Worm (Caenorhabditis elegans) whole organism, late embryonic: ENCODE results near the gene C33D9.3.

Experiments
- ceh-9 ChIP-seq: sonication (generic microtip); optimal IDR thresholded peaks from 2 replicates; lab custom pipeline; 2016; ENCODE audit warnings: mild to moderate bottlenecking, missing genetic modification characterization, inconsistent platforms, missing compliant biosample characterization
- eyg-1 ChIP-seq: sonication (generic microtip); optimal IDR thresholded peaks from 2 replicates; lab custom pipeline; 2016; ENCODE audit warnings: missing genotype, missing genetic modification characterization, missing compliant biosample characterization
- fax-1 ChIP-seq: sonication (generic microtip); optimal IDR thresholded peaks from 2 replicates; lab custom pipeline; 2016; ENCODE audit warnings: missing genotype, missing genetic modification characterization, missing compliant biosample characterization
- hlh-15 ChIP-seq: sonication (generic microtip); optimal IDR thresholded peaks from 2 replicates; lab custom pipeline; 2016; ENCODE audit warnings: missing genetic modification characterization, missing compliant biosample characterization
- pha-4 ChIP-seq: fragments of 150-350 bp; optimal IDR thresholded peaks from 2 replicates; lab custom pipeline; 2018; ENCODE audit warnings: missing biosample characterization, missing genetic modification reagents, missing genetic modification characterization

DNA sequence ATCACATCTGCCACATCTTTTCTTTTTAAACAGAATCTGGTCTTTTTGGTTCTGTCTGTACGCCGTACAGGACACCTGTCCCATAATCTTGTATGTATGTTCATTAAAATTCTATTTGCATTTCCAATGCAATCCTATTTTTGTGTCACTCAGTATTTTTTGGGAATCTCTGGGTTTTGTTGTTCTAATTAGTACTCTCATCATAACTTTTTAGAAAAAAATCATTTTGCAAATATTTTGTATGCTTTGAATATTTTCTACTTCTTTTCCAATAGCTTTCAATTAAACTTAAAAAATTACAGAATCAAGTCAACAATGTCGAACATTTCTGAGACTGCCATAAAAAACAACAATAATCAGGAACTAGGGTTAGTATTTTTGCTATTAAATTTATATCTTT, 27.3 kb upstream of the C33D9.3 start, which contains the start of gene T28C6.3:
- TF ChIP-seq fax-1 (tag; lab: Kevin White, UChicago): no peak
- TF ChIP-seq hlh-15 (tag; lab: Kevin White, UChicago): no peak
- TF ChIP-seq ceh-9: no peak
- no peak for TF ChIP-seq pha-4 (tag; lab: Kevin White, UChicago)
- TF ChIP-seq eyg-1 (tag; lab: Kevin White, UChicago): no peak
